Worm (Caenorhabditis elegans) whole organism, L1 larva: Measurements from ENCODE around the gene sqv-1.

Source experiments
- C04F5.9 ChIP-seq: sonication (generic microtip); optimal IDR thresholded peaks from 2 replicates; lab custom pipeline; 2016; ENCODE audit warnings: missing genetic modification characterization, missing compliant biosample characterization
- alr-1 ChIP-seq: fragments of 200-800 bp; sonication (Bioruptor generic); optimal IDR thresholded peaks from 2 replicates; lab custom pipeline; 2018; ENCODE audit warnings: borderline replicate concordance, mild to moderate bottlenecking, missing genetic modification characterization, missing compliant biosample characterization
- aly-2 ChIP-seq: fragments of 150-350 bp; optimal IDR thresholded peaks from 2 replicates; lab custom pipeline; 2014; ENCODE audit warnings: missing biosample characterization, missing genetic modification characterization
- ama-1 ChIP-seq: fragments of 150-350 bp; optimal IDR thresholded peaks from 2 replicates; lab custom pipeline; 2014
- ceh-63 ChIP-seq: fragments of 200-800 bp; sonication (Bioruptor generic); optimal IDR thresholded peaks from 2 replicates; lab custom pipeline; 2018; ENCODE audit warnings: mild to moderate bottlenecking, missing genetic modification characterization, missing compliant biosample characterization
- efl-1 ChIP-seq, 4 experiments: fragments of 150-350 bp; optimal IDR thresholded peaks in 3 of 4; peaks in 1 of 4; 1 replicate in 1 of 4; 2 replicates in 3 of 4; lab custom pipeline; 2014; ENCODE audit warnings: missing biosample characterization in 2 of 4, missing genetic modification characterization in 2 of 4, missing genetic modification reagents in 2 of 4
- efl-3 ChIP-seq: fragments of 200-800 bp; sonication (Bioruptor generic); optimal IDR thresholded peaks from 2 replicates; lab custom pipeline; 2018; ENCODE audit warnings: mild to moderate bottlenecking, missing genetic modification characterization, missing compliant biosample characterization
- egl-27 ChIP-seq, 2 experiments: fragments of 150-350 bp in 1 of 2; sonication (generic microtip); optimal IDR thresholded peaks; 3 replicates each; lab custom pipeline; 2017 to 2018; ENCODE audit warnings: missing biosample characterization in 2 of 2, missing genetic modification characterization in 2 of 2, missing genetic modification reagents in 2 of 2
- elt-2 ChIP-seq: sonication (generic microtip); optimal IDR thresholded peaks from 2 replicates; lab custom pipeline; 2016; ENCODE audit warnings: missing genetic modification characterization, mild to moderate bottlenecking, inconsistent platforms, missing compliant biosample characterization, missing genetic modification reagents
- elt-3 ChIP-seq, 6 experiments: fragments of 150-350 bp in 1 of 6; sonication (generic microtip); optimal IDR thresholded peaks; 2 replicates each; lab custom pipeline; 2017 to 2018; ENCODE audit warnings: missing biosample characterization in 6 of 6, missing genetic modification characterization in 6 of 6, inconsistent platforms in 1 of 6
- fkh-10 ChIP-seq: sonication (generic microtip); optimal IDR thresholded peaks from 2 replicates; lab custom pipeline; 2017; ENCODE audit warnings: missing biosample characterization, missing genetic modification reagents, missing genetic modification characterization
- fkh-4 ChIP-seq: sonication (generic microtip); optimal IDR thresholded peaks from 2 replicates; lab custom pipeline; 2016; ENCODE audit warnings: missing compliant biosample characterization, missing genetic modification characterization, borderline replicate concordance
- hlh-4 ChIP-seq: sonication (generic microtip); optimal IDR thresholded peaks from 2 replicates; lab custom pipeline; 2016; ENCODE audit warnings: mild to moderate bottlenecking, missing genetic modification characterization, missing compliant biosample characterization
- irx-1 ChIP-seq: sonication (generic microtip); optimal IDR thresholded peaks from 2 replicates; lab custom pipeline; 2016; ENCODE audit warnings: missing genetic modification characterization, missing compliant biosample characterization
- isw-1 ChIP-seq: fragments of 200-800 bp; sonication (Bioruptor generic); IDR thresholded peaks from 2 replicates; pipeline ENCODE4 v1.3.6; 2022; ENCODE audit warnings: missing genetic modification characterization, missing compliant biosample characterization
- lin-14 ChIP-seq: fragments of 200-800 bp; sonication (Bioruptor generic); optimal IDR thresholded peaks from 2 replicates; lab custom pipeline; 2018; ENCODE audit warnings: mild to moderate bottlenecking, missing genetic modification characterization, moderate library complexity, missing compliant biosample characterization
- lin-35 ChIP-seq, 2 experiments: fragments of 150-350 bp; optimal IDR thresholded peaks; 2 replicates each; lab custom pipeline; 2014; ENCODE audit warnings: missing biosample characterization in 2 of 2, missing genetic modification characterization in 2 of 2, missing genetic modification reagents in 2 of 2
- lir-3 ChIP-seq: sonication (generic microtip); optimal IDR thresholded peaks from 2 replicates; lab custom pipeline; 2016; ENCODE audit warnings: mild to moderate bottlenecking, missing genetic modification characterization, moderate library complexity, missing compliant biosample characterization; ENCODE audit not compliant: poor library complexity
- mab-9 ChIP-seq: fragments of 200-800 bp; sonication (Bioruptor generic); IDR thresholded peaks from 2 replicates; pipeline ENCODE4 v1.3.6; 2022; ENCODE audit warnings: missing genetic modification reagents, missing genetic modification characterization, missing compliant biosample characterization
- mef-2 ChIP-seq: fragments of 150-350 bp; optimal IDR thresholded peaks from 2 replicates; lab custom pipeline; 2014; ENCODE audit warnings: missing biosample characterization, missing genetic modification characterization
- nhr-237 ChIP-seq: fragments of 150-350 bp; optimal IDR thresholded peaks from 2 replicates; lab custom pipeline; 2014; ENCODE audit warnings: missing biosample characterization, missing genetic modification characterization
- nhr-47 ChIP-seq: sonication (generic microtip); optimal IDR thresholded peaks from 2 replicates; lab custom pipeline; 2016; ENCODE audit warnings: mild to moderate bottlenecking, missing genetic modification characterization, moderate library complexity, missing compliant biosample characterization
- nhr-71 ChIP-seq: sonication (generic microtip); optimal IDR thresholded peaks from 2 replicates; lab custom pipeline; 2016; ENCODE audit warnings: mild to moderate bottlenecking, missing genetic modification characterization, moderate library complexity, missing compliant biosample characterization
- nhr-84 ChIP-seq: sonication (generic microtip); optimal IDR thresholded peaks from 2 replicates; lab custom pipeline; 2017; ENCODE audit warnings: missing biosample characterization, missing genetic modification characterization
- nhr-85 ChIP-seq: sonication (generic microtip); peaks from one replicate; lab custom pipeline; 2016; ENCODE audit warnings: missing genetic modification characterization, inconsistent platforms, missing compliant biosample characterization
- pax-3 ChIP-seq: fragments of 200-800 bp; sonication (Bioruptor generic); optimal IDR thresholded peaks from 2 replicates; lab custom pipeline; 2018; ENCODE audit warnings: mild to moderate bottlenecking, missing genetic modification characterization, moderate library complexity, missing compliant biosample characterization
- pqm-1 ChIP-seq: sonication (generic microtip); optimal IDR thresholded peaks from 3 replicates; lab custom pipeline; 2017; ENCODE audit warnings: missing biosample characterization, missing genetic modification characterization
- skn-1 ChIP-seq: fragments of 150-350 bp; optimal IDR thresholded peaks from 2 replicates; lab custom pipeline; 2014; ENCODE audit warnings: missing biosample characterization, missing genetic modification characterization
- snpc-4 ChIP-seq: fragments of 150-350 bp; optimal IDR thresholded peaks from 2 replicates; lab custom pipeline; 2014; ENCODE audit warnings: missing biosample characterization, missing genetic modification characterization
- swsn-7 ChIP-seq: sonication (generic microtip); optimal IDR thresholded peaks from 2 replicates; lab custom pipeline; 2016; ENCODE audit warnings: missing genetic modification characterization, missing compliant biosample characterization
- tbx-2 ChIP-seq: sonication (generic microtip); optimal IDR thresholded peaks from 2 replicates; lab custom pipeline; 2016; ENCODE audit warnings: missing genetic modification characterization, missing compliant biosample characterization
- tlp-1 ChIP-seq: fragments of 150-350 bp; optimal IDR thresholded peaks from 2 replicates; lab custom pipeline; 2014; ENCODE audit warnings: missing biosample characterization, missing genetic modification characterization
- unc-130 ChIP-seq: fragments of 150-350 bp; optimal IDR thresholded peaks from 2 replicates; lab custom pipeline; 2017; ENCODE audit warnings: missing biosample characterization, missing genetic modification characterization, inconsistent platforms
- unc-30 ChIP-seq: sonication (generic microtip); optimal IDR thresholded peaks from 2 replicates; lab custom pipeline; 2017; ENCODE audit warnings: missing biosample characterization, missing genetic modification characterization
- unc-62 ChIP-seq: fragments of 150-350 bp; optimal IDR thresholded peaks from 2 replicates; lab custom pipeline; 2014; ENCODE audit warnings: missing biosample characterization, missing genetic modification reagents, missing genetic modification characterization
- xbp-1 ChIP-seq: sonication (generic microtip); optimal IDR thresholded peaks from 2 replicates; lab custom pipeline; 2016; ENCODE audit warnings: missing genetic modification characterization, missing compliant biosample characterization
- zip-4 ChIP-seq: fragments of 200-800 bp; sonication (Bioruptor generic); optimal IDR thresholded peaks from 2 replicates; lab custom pipeline; 2018; ENCODE audit warnings: mild to moderate bottlenecking, missing genetic modification characterization, moderate library complexity, missing compliant biosample characterization

Gene sqv-1

ce11 chrIV:8379278-8379677, 18.4 kb downstream of the sqv-1 start, which contains the start of gene nap-1 (continued):
- TF ChIP-seq nhr-71 (tag; lab: Kevin White, UChicago): peak; percentile 85
- TF ChIP-seq tlp-1 (tag; lab: Kevin White, UChicago): no peak
- TF ChIP-seq hlh-4 (tag; lab: Kevin White, UChicago): no peak
- TF ChIP-seq fkh-10: no peak
- no peak for TF ChIP-seq alr-1 (tag; lab: Kevin White, UChicago)
- TF ChIP-seq snpc-4: peak; percentile 52
- peak; percentile 79 for TF ChIP-seq nhr-47 (tag; lab: Kevin White, UChicago)
- peak; percentile 66 for TF ChIP-seq tbx-2
- TF ChIP-seq unc-130 (tag; lab: Kevin White, UChicago): peak; percentile 85
- TF ChIP-seq mab-9: no peak
- TF ChIP-seq C04F5.9 (tag; lab: Kevin White, UChicago): no peak
- peak in 2 of 6 experiments; percentile 21 to 78 for TF ChIP-seq elt-3 (tag; optimal IDR thresholded peaks at IDR 0.05; lab: Kevin White, UChicago)
- TF ChIP-seq nhr-237 (tag; lab: Kevin White, UChicago): peak; percentile 15
- TF ChIP-seq mef-2 (tag; lab: Kevin White, UChicago): no peak
- peak; percentile 41 for TF ChIP-seq pqm-1 (tag; lab: Kevin White, UChicago)
- no peak for TF ChIP-seq fkh-4 (tag; lab: Kevin White, UChicago)
- TF ChIP-seq pax-3 (tag; lab: Kevin White, UChicago): no peak
- peak in 1 of 2 experiments; percentile 9 for TF ChIP-seq egl-27 (tag; optimal IDR thresholded peaks at IDR 0.05; lab: Kevin White, UChicago)
- peak; percentile 59 for TF ChIP-seq isw-1
- TF ChIP-seq irx-1 (tag; lab: Kevin White, UChicago): no peak
- TF ChIP-seq efl-1 (optimal IDR thresholded peaks at IDR 0.05; lab: Kevin White, UChicago): peak; percentile 81
- peak; percentile 70 to 97 for TF ChIP-seq efl-1 (GFP tag; optimal IDR thresholded peaks at IDR 0.05 in 1 of 2; lab: Kevin White, UChicago)
- TF ChIP-seq lir-3 (tag; lab: Kevin White, UChicago): peak; percentile 21
- no peak for TF ChIP-seq nhr-84 (tag; lab: Kevin White, UChicago)
- peak; percentile 77 for TF ChIP-seq skn-1 (tag; lab: Kevin White, UChicago)
- no peak for TF ChIP-seq zip-4 (GFP tag; lab: Kevin White, UChicago)
- TF ChIP-seq efl-3 (GFP tag; lab: Kevin White, UChicago): no peak
- TF ChIP-seq xbp-1 (tag; lab: Kevin White, UChicago): peak; percentile 71
- TF ChIP-seq swsn-7 (tag; lab: Kevin White, UChicago): peak; percentile 69
- no peak for TF ChIP-seq ama-1 (lab: Kevin White, UChicago)
- no peak for TF ChIP-seq unc-62 (GFP tag; lab: Kevin White, UChicago)
- no peak for TF ChIP-seq ceh-63 (GFP tag; lab: Kevin White, UChicago)

- no peak for TF ChIP-seq nhr-85 (tag; lab: Kevin White, UChicago)
- TF ChIP-seq unc-30 (tag; lab: Kevin White, UChicago): no peak
Measured at ce11 chrIV:8379683-8380082, 18.8 kb downstream of the sqv-1 start, which contains the start of gene praf-3. Gene praf-3, plus strand, starts transcription at chrIV:8379983.

ce11 chrIV:8380266-8380850, 19.4 kb downstream of the sqv-1 start:
- TF ChIP-seq lir-3 (tag; lab: Kevin White, UChicago) (no peak), lin-35 (GFP tag; optimal IDR thresholded peaks at IDR 0.05; lab: Kevin White, UChicago) (peak in 1 of 2 experiments; percentile 27), lin-14 (peak; percentile 12), aly-2 (tag; lab: Kevin White, UChicago) (no peak), elt-2 (tag; lab: Kevin White, UChicago) (peak; percentile 86), pqm-1 (tag; lab: Kevin White, UChicago) (peak; percentile 75)
